Worm (Caenorhabditis elegans) whole organism, young adult: ENCODE data around the gene B0222.1.

Experiments
- F55B11.4 ChIP-seq: sonication (generic microtip); optimal IDR thresholded peaks from 2 replicates; lab custom pipeline; 2016; ENCODE audit warnings: missing compliant biosample characterization, missing genetic modification characterization, borderline replicate concordance; ENCODE audit not compliant: insufficient read depth
- Y67H2A.10 ChIP-seq: fragments of 200-800 bp; sonication (Bioruptor generic); conservative IDR thresholded peaks from 2 replicates; pipeline ENCODE4 v1.3.6; 2022; ENCODE audit warnings: missing genetic modification reagents, missing genetic modification characterization, missing compliant biosample characterization
- aptf-2 ChIP-seq: fragments of 200-800 bp; sonication (Bioruptor generic); conservative IDR thresholded peaks from 2 replicates; pipeline ENCODE4 v1.3.6; 2022; ENCODE audit warnings: missing genetic modification reagents, missing genetic modification characterization, missing compliant biosample characterization
- bed-1 ChIP-seq: fragments of 200-800 bp; sonication (Bioruptor generic); IDR thresholded peaks from 2 replicates; pipeline ENCODE4 v1.3.6; 2022; ENCODE audit warnings: missing genetic modification reagents, missing genetic modification characterization, missing compliant biosample characterization
- dpl-1 ChIP-seq: fragments of 150-350 bp; optimal IDR thresholded peaks from 2 replicates; lab custom pipeline; 2014; ENCODE audit warnings: missing biosample characterization, missing genetic modification reagents, missing genetic modification characterization
- lin-54 ChIP-seq: fragments of 200-800 bp; sonication (Bioruptor generic); optimal IDR thresholded peaks from 2 replicates; lab custom pipeline; 2018; ENCODE audit warnings: mild to moderate bottlenecking, missing genetic modification characterization, missing compliant biosample characterization
- mcd-1 ChIP-seq: fragments of 200-800 bp; sonication (Bioruptor generic); IDR thresholded peaks from 2 replicates; pipeline ENCODE4 v1.3.6; 2022; ENCODE audit warnings: missing genetic modification reagents, missing genetic modification characterization, missing compliant biosample characterization
- sea-2 ChIP-seq: fragments of 200-800 bp; sonication (Bioruptor generic); IDR thresholded peaks from 2 replicates; pipeline ENCODE4 v1.3.6; 2022; ENCODE audit warnings: missing genetic modification characterization, missing compliant biosample characterization
- tbx-9 ChIP-seq: sonication (generic microtip); optimal IDR thresholded peaks from 2 replicates; lab custom pipeline; 2016; ENCODE audit warnings: borderline replicate concordance, missing genetic modification characterization, inconsistent platforms, missing compliant biosample characterization
- unc-62 ChIP-seq: fragments of 150-350 bp; optimal IDR thresholded peaks from 2 replicates; lab custom pipeline; 2014; ENCODE audit warnings: missing biosample characterization, missing genetic modification reagents, missing genetic modification characterization
- zim-3 ChIP-seq: sonication (generic microtip); optimal IDR thresholded peaks from 2 replicates; lab custom pipeline; 2017; ENCODE audit warnings: mild to moderate bottlenecking, missing genetic modification characterization, moderate library complexity, missing compliant biosample characterization

DNA sequence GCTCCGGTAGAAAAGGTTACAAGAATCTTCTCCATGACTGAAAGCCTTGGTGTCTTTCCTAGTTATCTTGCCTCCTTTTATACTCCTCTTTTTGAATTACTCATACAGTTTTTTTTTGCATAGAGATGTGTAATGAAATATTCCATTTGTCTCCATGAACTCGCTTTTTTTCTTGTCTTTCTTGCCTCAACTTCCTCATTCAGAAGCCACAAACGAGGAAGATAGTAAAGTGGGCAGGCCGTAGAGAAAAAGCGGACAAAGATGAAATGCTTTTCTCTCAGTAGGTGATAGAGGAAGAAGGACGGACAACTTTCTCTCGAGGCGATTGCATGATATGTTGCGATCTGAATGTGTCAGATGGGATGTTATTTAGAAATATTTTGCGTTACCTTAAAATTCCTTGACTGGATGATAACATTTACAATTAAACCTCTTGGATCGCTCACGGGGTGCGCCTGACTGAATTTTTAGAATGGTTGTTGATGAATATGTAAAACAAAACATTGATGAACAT is 29.0 kb downstream of the B0222.1 start, which contains the start of gene col-145:
- no peak for TF ChIP-seq mcd-1 (GFP tag; lab: Robert Waterston, UW)
- TF ChIP-seq lin-54 (GFP tag; lab: Kevin White, UChicago): no peak
- no peak for TF ChIP-seq Y67H2A.10 (GFP tag; lab: Robert Waterston, UW)
- no peak for TF ChIP-seq bed-1
- no peak for TF ChIP-seq dpl-1
- TF ChIP-seq tbx-9 (tag; lab: Kevin White, UChicago): no peak
- TF ChIP-seq F55B11.4: no peak
- TF ChIP-seq unc-62: no peak
- TF ChIP-seq aptf-2 (GFP tag; lab: Robert Waterston, UW): no peak
- TF ChIP-seq zim-3 (tag; lab: Kevin White, UChicago): no peak
- TF ChIP-seq sea-2: no peak
